Worm (Caenorhabditis elegans): ENCODE measurements around the gene sas-7.

Gene sas-7

ce11 chrIII:10367355-10367909, 46.6 kb downstream of the sas-7 start:
- TF ChIP-seq ces-1 (GFP tag; optimal IDR thresholded peaks at IDR 0.05) (peak; percentile 31), ceh-39 (tag; optimal IDR thresholded peaks at IDR 0.05) (no peak)

- no peak for TF ChIP-seq nhr-237 (tag; optimal IDR thresholded peaks at IDR 0.05)
- no peak for TF ChIP-seq bed-3 (GFP tag; optimal IDR thresholded peaks at IDR 0.05)
- TF ChIP-seq flh-1 (GFP tag; optimal IDR thresholded peaks at IDR 0.05): no peak
- no peak for TF ChIP-seq snpc-4 (tag; optimal IDR thresholded peaks at IDR 0.05)
- no peak for TF ChIP-seq unc-39 (tag; optimal IDR thresholded peaks at IDR 0.05)
- no peak for TF ChIP-seq nhr-12 (tag; optimal IDR thresholded peaks at IDR 0.05)
- TF ChIP-seq mep-1 (tag; optimal IDR thresholded peaks at IDR 0.05): no peak
- no peak for TF ChIP-seq sem-2 (GFP tag; optimal IDR thresholded peaks at IDR 0.05)
- no peak for TF ChIP-seq ceh-83 (GFP tag; optimal IDR thresholded peaks at IDR 0.05)
- TF ChIP-seq ztf-11 (tag; optimal IDR thresholded peaks at IDR 0.05): no peak
- no peak for TF ChIP-seq tbx-8 (GFP tag; optimal IDR thresholded peaks at IDR 0.05)
- no peak for TF ChIP-seq pha-4 (tag; optimal IDR thresholded peaks at IDR 0.05)
Measured at ce11 chrIII:10373845-10374244, 53.0 kb downstream of the sas-7 start.
